Worm (Caenorhabditis elegans) whole organism, L2 larva: Measurements from ENCODE around the gene srbc-44.

Experiments
- aly-2 ChIP-seq: fragments of 150-350 bp; optimal IDR thresholded peaks from 2 replicates; lab custom pipeline; 2014; ENCODE audit warnings: missing biosample characterization, missing genetic modification characterization
- ama-1 ChIP-seq: fragments of 150-350 bp; optimal IDR thresholded peaks from 2 replicates; lab custom pipeline; 2018; ENCODE audit warnings: inconsistent platforms
- egl-27 ChIP-seq: sonication (generic microtip); optimal IDR thresholded peaks from 3 replicates; lab custom pipeline; 2017; ENCODE audit warnings: missing biosample characterization, missing genetic modification reagents, missing genetic modification characterization
- gmeb-1 ChIP-seq: fragments of 150-350 bp; optimal IDR thresholded peaks from 2 replicates; lab custom pipeline; 2014; ENCODE audit warnings: missing biosample characterization, missing genetic modification characterization
- lin-13 ChIP-seq: fragments of 150-350 bp; optimal IDR thresholded peaks from 2 replicates; lab custom pipeline; 2014; ENCODE audit warnings: missing biosample characterization, missing genetic modification reagents, missing genetic modification characterization
- lsy-2 ChIP-seq, 2 experiments: fragments of 150-350 bp in 1 of 2; sonication (generic microtip) in 1 of 2; optimal IDR thresholded peaks; 2 replicates each; lab custom pipeline; 2014 to 2017; ENCODE audit warnings: missing biosample characterization in 2 of 2, missing genetic modification characterization in 2 of 2
- mdl-1 ChIP-seq, 2 experiments: fragments of 150-350 bp in 1 of 2; sonication (generic microtip) in 1 of 2; optimal IDR thresholded peaks; 2 replicates each; lab custom pipeline; 2017; ENCODE audit warnings: missing biosample characterization in 2 of 2, missing genetic modification characterization in 2 of 2
- nhr-11 ChIP-seq: fragments of 150-350 bp; optimal IDR thresholded peaks from 2 replicates; lab custom pipeline; 2014; ENCODE audit warnings: missing biosample characterization, missing genetic modification characterization
- nhr-12 ChIP-seq: fragments of 150-350 bp; optimal IDR thresholded peaks from 2 replicates; lab custom pipeline; 2014; ENCODE audit warnings: missing biosample characterization, missing genetic modification characterization
- nhr-23 ChIP-seq: fragments of 150-350 bp; optimal IDR thresholded peaks from 2 replicates; lab custom pipeline; 2014; ENCODE audit warnings: missing biosample characterization, missing genetic modification reagents, missing genetic modification characterization
- sma-3 ChIP-seq: sonication (generic microtip); optimal IDR thresholded peaks from 2 replicates; lab custom pipeline; 2016; ENCODE audit warnings: missing genetic modification reagents, missing genetic modification characterization, missing compliant biosample characterization
- ztf-4 ChIP-seq: fragments of 150-350 bp; optimal IDR thresholded peaks from 2 replicates; lab custom pipeline; 2014; ENCODE audit warnings: missing biosample characterization, missing genetic modification characterization

DNA sequence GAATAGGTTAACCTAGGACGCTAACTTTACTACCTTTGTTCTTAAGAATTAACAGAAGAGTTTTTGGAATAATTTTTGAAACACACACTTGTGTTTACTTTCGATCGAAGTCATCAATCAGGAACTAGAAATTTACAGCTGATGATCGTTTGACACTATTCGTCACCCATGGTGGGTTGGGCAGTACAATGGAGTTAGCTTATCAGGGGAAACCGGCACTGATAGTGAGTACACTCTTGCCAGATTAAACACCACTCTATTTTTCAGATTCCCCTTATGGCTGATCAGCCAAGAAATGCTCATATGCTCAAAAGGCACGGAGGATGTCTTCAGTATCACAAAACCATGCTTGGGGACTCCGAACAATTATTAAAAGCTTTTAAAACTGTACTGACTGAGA is 33.7 kb upstream of the srbc-44 start:
- TF ChIP-seq sma-3 (GFP tag; lab: Kevin White, UChicago) (no peak), aly-2 (no peak), ztf-4 (no peak), nhr-11 (no peak), lin-13 (GFP tag; lab: Kevin White, UChicago) (no peak), nhr-12 (no peak), ama-1 (no peak), mdl-1 (tag; optimal IDR thresholded peaks at IDR 0.05; lab: Kevin White, UChicago) (no peak), lsy-2 (tag; optimal IDR thresholded peaks at IDR 0.05; lab: Kevin White, UChicago) (no peak), nhr-23 (tag; lab: Kevin White, UChicago) (no peak), egl-27 (tag; lab: Kevin White, UChicago) (no peak), gmeb-1 (tag; lab: Kevin White, UChicago) (no peak)
